Worm (Caenorhabditis elegans) whole organism, late embryonic: ENCODE results near the gene pgl-2.
A peak's percentile ranks its signal among the peaks of the same experiment; 100 is the strongest.

Experiments used
- C08G9.2 ChIP-seq: sonication (generic microtip); optimal IDR thresholded peaks from 2 replicates; lab custom pipeline; 2016; ENCODE audit warnings: mild to moderate bottlenecking, missing genetic modification characterization, moderate library complexity, missing compliant biosample characterization
- F13H6.1 ChIP-seq: sonication (generic microtip); optimal IDR thresholded peaks from 2 replicates; lab custom pipeline; 2016; ENCODE audit warnings: missing genetic modification characterization, missing compliant biosample characterization
- K02D7.2 ChIP-seq: sonication (generic microtip); optimal IDR thresholded peaks from 2 replicates; lab custom pipeline; 2017; ENCODE audit warnings: mild to moderate bottlenecking, missing genetic modification characterization, missing compliant biosample characterization
- K09A11.1 ChIP-seq: sonication (generic microtip); optimal IDR thresholded peaks from 2 replicates; lab custom pipeline; 2017; ENCODE audit warnings: antibody characterized with exemption, mild to moderate bottlenecking, missing genetic modification characterization, missing compliant biosample characterization; ENCODE audit not compliant: insufficient read depth
- ama-1 ChIP-seq: fragments of 150-350 bp; optimal IDR thresholded peaks from 2 replicates; lab custom pipeline; 2014
- ceh-14 ChIP-seq: sonication (generic microtip); optimal IDR thresholded peaks from 2 replicates; lab custom pipeline; 2016; ENCODE audit warnings: missing genotype, missing genetic modification characterization, missing compliant biosample characterization
- ceh-18 ChIP-seq: sonication (generic microtip); optimal IDR thresholded peaks from 2 replicates; lab custom pipeline; 2016; ENCODE audit warnings: missing genetic modification characterization, missing compliant biosample characterization
- ceh-22 ChIP-seq: sonication (generic microtip); optimal IDR thresholded peaks from 2 replicates; lab custom pipeline; 2017; ENCODE audit warnings: missing biosample characterization, missing genetic modification characterization
- ceh-30 ChIP-seq: fragments of 150-350 bp; optimal IDR thresholded peaks from 2 replicates; lab custom pipeline; 2014; ENCODE audit warnings: missing biosample characterization, missing genetic modification characterization
- ceh-31 ChIP-seq: sonication (generic microtip); optimal IDR thresholded peaks from 2 replicates; lab custom pipeline; 2016; ENCODE audit warnings: missing genetic modification characterization, missing compliant biosample characterization
- ceh-34 ChIP-seq: sonication (generic microtip); optimal IDR thresholded peaks from 2 replicates; lab custom pipeline; 2016; ENCODE audit warnings: mild to moderate bottlenecking, missing genetic modification characterization, missing compliant biosample characterization
- ceh-48 ChIP-seq: sonication (generic microtip); optimal IDR thresholded peaks from 2 replicates; lab custom pipeline; 2016; ENCODE audit warnings: missing genetic modification characterization, inconsistent platforms, missing compliant biosample characterization
- ceh-6 ChIP-seq: fragments of 200-800 bp; sonication (Bioruptor generic); optimal IDR thresholded peaks from 2 replicates; lab custom pipeline; 2018; ENCODE audit warnings: mild to moderate bottlenecking, missing genetic modification characterization, missing compliant biosample characterization
- che-1 ChIP-seq: sonication (generic microtip); optimal IDR thresholded peaks from 2 replicates; lab custom pipeline; 2016; ENCODE audit warnings: mild to moderate bottlenecking, missing genetic modification characterization, missing compliant biosample characterization
- dmd-4 ChIP-seq: sonication (generic microtip); optimal IDR thresholded peaks from 2 replicates; lab custom pipeline; 2016; ENCODE audit warnings: borderline replicate concordance, missing genetic modification characterization, missing compliant biosample characterization
- dve-1 ChIP-seq: sonication (generic microtip); optimal IDR thresholded peaks from 2 replicates; lab custom pipeline; 2017; ENCODE audit warnings: antibody characterized with exemption, mild to moderate bottlenecking, missing genetic modification characterization, missing compliant biosample characterization
- elt-2 ChIP-seq: sonication (generic microtip); optimal IDR thresholded peaks from 2 replicates; lab custom pipeline; 2016; ENCODE audit warnings: missing genetic modification reagents, missing genetic modification characterization, missing compliant biosample characterization
- ets-4 ChIP-seq: sonication (generic microtip); optimal IDR thresholded peaks from 2 replicates; lab custom pipeline; 2016; ENCODE audit warnings: missing genetic modification characterization, missing compliant biosample characterization
- fax-1 ChIP-seq: sonication (generic microtip); optimal IDR thresholded peaks from 2 replicates; lab custom pipeline; 2016; ENCODE audit warnings: missing genotype, missing genetic modification characterization, missing compliant biosample characterization
- hlh-15 ChIP-seq: sonication (generic microtip); optimal IDR thresholded peaks from 2 replicates; lab custom pipeline; 2016; ENCODE audit warnings: missing genetic modification characterization, missing compliant biosample characterization
- hlh-30 ChIP-seq: sonication (generic microtip); optimal IDR thresholded peaks from 2 replicates; lab custom pipeline; 2017; ENCODE audit warnings: antibody characterized with exemption, missing genetic modification characterization, missing compliant biosample characterization; ENCODE audit not compliant: insufficient read depth
- hlh-8 ChIP-seq: sonication (generic microtip); optimal IDR thresholded peaks from 2 replicates; lab custom pipeline; 2016; ENCODE audit warnings: missing genotype, missing genetic modification characterization, missing compliant biosample characterization
- lim-6 ChIP-seq: sonication (generic microtip); optimal IDR thresholded peaks from 2 replicates; lab custom pipeline; 2016; ENCODE audit warnings: missing genetic modification characterization, missing compliant biosample characterization
- lin-11 ChIP-seq: fragments of 200-800 bp; sonication (Bioruptor generic); optimal IDR thresholded peaks from 2 replicates; lab custom pipeline; 2018; ENCODE audit warnings: mild to moderate bottlenecking, missing genetic modification characterization, missing compliant biosample characterization
- mec-3 ChIP-seq: sonication (generic microtip); optimal IDR thresholded peaks from 2 replicates; lab custom pipeline; 2016; ENCODE audit warnings: borderline replicate concordance, missing genetic modification characterization, missing compliant biosample characterization
- nfya-1 ChIP-seq: sonication (generic microtip); optimal IDR thresholded peaks from 2 replicates; lab custom pipeline; 2017; ENCODE audit warnings: missing genetic modification characterization, mild to moderate bottlenecking, missing compliant biosample characterization, antibody characterized with exemption, moderate library complexity
- nhr-11 ChIP-seq: fragments of 150-350 bp; optimal IDR thresholded peaks from 2 replicates; lab custom pipeline; 2014; ENCODE audit warnings: missing biosample characterization, missing genetic modification characterization
- npax-4 ChIP-seq: sonication (generic microtip); optimal IDR thresholded peaks from 2 replicates; lab custom pipeline; 2016; ENCODE audit warnings: missing genetic modification characterization, missing compliant biosample characterization
- pag-3 ChIP-seq: sonication (generic microtip); optimal IDR thresholded peaks from 2 replicates; lab custom pipeline; 2016; ENCODE audit warnings: missing compliant biosample characterization, missing genetic modification characterization, borderline replicate concordance
- pat-9 ChIP-seq: fragments of 200-800 bp; sonication (Bioruptor generic); optimal IDR thresholded peaks from 2 replicates; lab custom pipeline; 2018; ENCODE audit warnings: mild to moderate bottlenecking, missing genetic modification characterization, moderate library complexity, missing compliant biosample characterization
- pqm-1 ChIP-seq: sonication (generic microtip); optimal IDR thresholded peaks from 2 replicates; lab custom pipeline; 2016; ENCODE audit warnings: missing genetic modification characterization, missing compliant biosample characterization
- ref-2 ChIP-seq: sonication (generic microtip); optimal IDR thresholded peaks from 2 replicates; lab custom pipeline; 2016; ENCODE audit warnings: missing genetic modification characterization, missing compliant biosample characterization
- rnt-1 ChIP-seq: sonication (generic microtip); optimal IDR thresholded peaks from 2 replicates; lab custom pipeline; 2016; ENCODE audit warnings: missing genetic modification characterization, missing compliant biosample characterization
- sdc-2 ChIP-seq: sonication (generic microtip); optimal IDR thresholded peaks from 2 replicates; lab custom pipeline; 2016; ENCODE audit warnings: missing genotype, missing genetic modification characterization, missing compliant biosample characterization
- sox-4 ChIP-seq: sonication (generic microtip); optimal IDR thresholded peaks from 2 replicates; lab custom pipeline; 2017; ENCODE audit warnings: mild to moderate bottlenecking, missing genetic modification characterization, inconsistent platforms, missing compliant biosample characterization
- syd-9 ChIP-seq: sonication (generic microtip); optimal IDR thresholded peaks from 2 replicates; lab custom pipeline; 2016; ENCODE audit warnings: mild to moderate bottlenecking, missing genetic modification characterization, moderate library complexity, missing compliant biosample characterization
- tbx-7 ChIP-seq: sonication (generic microtip); optimal IDR thresholded peaks from 2 replicates; lab custom pipeline; 2016; ENCODE audit warnings: missing genotype, missing genetic modification characterization, missing compliant biosample characterization
- unc-3 ChIP-seq, 2 experiments: fragments of 200-800 bp in 1 of 2; sonication (Bioruptor generic) in 1 of 2; sonication (generic microtip) in 1 of 2; conservative IDR thresholded peaks in 1 of 2; optimal IDR thresholded peaks in 1 of 2; 2 replicates each; pipeline versions ENCODE4 v1.3.6 to Lab custom; 2016 to 2022; ENCODE audit warnings: missing compliant biosample characterization in 2 of 2, missing genetic modification characterization in 2 of 2, missing genetic modification reagents in 1 of 2
- unc-42 ChIP-seq: sonication (generic microtip); optimal IDR thresholded peaks from 2 replicates; lab custom pipeline; 2016; ENCODE audit warnings: missing genotype, missing genetic modification characterization, missing compliant biosample characterization
- unc-86 ChIP-seq: sonication (generic microtip); optimal IDR thresholded peaks from 2 replicates; lab custom pipeline; 2016; ENCODE audit warnings: missing genetic modification characterization, missing compliant biosample characterization
- zip-5 ChIP-seq: sonication (generic microtip); optimal IDR thresholded peaks from 2 replicates; lab custom pipeline; 2016; ENCODE audit warnings: missing genetic modification characterization, missing compliant biosample characterization
- ztf-16 ChIP-seq: sonication (generic microtip); optimal IDR thresholded peaks from 2 replicates; lab custom pipeline; 2017; ENCODE audit warnings: missing genetic modification characterization, missing compliant biosample characterization

pgl-2 gene

ce11 chrIII:8630833-8631232, 44.4 kb downstream of the pgl-2 start, which contains the start of gene dnj-10:
Gene dnj-10, plus strand, starts transcription at chrIII:8631165.
- TF ChIP-seq ceh-48 (tag; lab: Kevin White, UChicago): no peak
- TF ChIP-seq F13H6.1 (tag; lab: Kevin White, UChicago): no peak
- TF ChIP-seq ceh-22 (tag; lab: Kevin White, UChicago): no peak
- TF ChIP-seq hlh-15 (tag; lab: Kevin White, UChicago): no peak
- TF ChIP-seq ceh-31 (tag; lab: Kevin White, UChicago): no peak
- TF ChIP-seq lin-11 (tag; lab: Kevin White, UChicago): no peak
- TF ChIP-seq unc-42: peak; percentile 6
- TF ChIP-seq dmd-4 (tag; lab: Kevin White, UChicago): no peak

ce11 chrIII:8628405-8628982, 46.7 kb downstream of the pgl-2 start, which contains the start of the genes polk-1 and gpr-1:
Gene polk-1, minus strand, starts transcription at chrIII:8628590.
Gene gpr-1, plus strand, starts transcription at chrIII:8628932.
- no peak for TF ChIP-seq nhr-11 (tag; lab: Kevin White, UChicago)
- TF ChIP-seq pqm-1 (tag; lab: Kevin White, UChicago): no peak
- no peak for TF ChIP-seq tbx-7 (tag; lab: Kevin White, UChicago)
- TF ChIP-seq ceh-22 (tag; lab: Kevin White, UChicago): no peak

DNA sequence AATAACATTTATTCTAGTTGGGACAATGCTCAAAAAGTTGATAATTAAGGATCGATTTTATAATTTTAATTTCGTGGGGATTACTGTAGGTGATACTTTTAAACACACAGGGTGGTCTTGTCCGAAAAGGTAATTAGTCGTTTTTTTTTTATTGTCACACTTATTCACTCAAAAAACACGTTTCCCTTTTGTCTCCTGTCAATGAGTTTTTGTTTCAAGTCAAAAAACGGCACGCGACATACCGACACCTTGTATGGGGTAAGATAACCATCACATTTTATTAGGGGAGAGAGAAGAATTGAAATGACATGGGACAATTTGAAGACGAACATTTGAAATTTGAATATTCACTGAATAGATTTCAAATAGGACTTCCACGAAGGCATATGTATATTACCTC, 50.1 kb downstream of the pgl-2 start:
- TF ChIP-seq ceh-18 (tag; lab: Kevin White, UChicago) (no peak), ama-1 (lab: Kevin White, UChicago) (no peak), mec-3 (tag; lab: Kevin White, UChicago) (no peak), K09A11.1 (tag; lab: Kevin White, UChicago) (no peak), ceh-30 (no peak), elt-2 (tag; lab: Kevin White, UChicago) (no peak), ceh-6 (GFP tag; lab: Kevin White, UChicago) (no peak), ceh-34 (tag; lab: Kevin White, UChicago) (no peak), K02D7.2 (tag; lab: Kevin White, UChicago) (no peak), ceh-14 (no peak), syd-9 (tag; lab: Kevin White, UChicago) (no peak), che-1 (tag; lab: Kevin White, UChicago) (no peak), dve-1 (no peak), ets-4 (tag; lab: Kevin White, UChicago) (no peak), unc-42 (no peak)
- TF ChIP-seq, all 69 proteins: peak for 0

DNA sequence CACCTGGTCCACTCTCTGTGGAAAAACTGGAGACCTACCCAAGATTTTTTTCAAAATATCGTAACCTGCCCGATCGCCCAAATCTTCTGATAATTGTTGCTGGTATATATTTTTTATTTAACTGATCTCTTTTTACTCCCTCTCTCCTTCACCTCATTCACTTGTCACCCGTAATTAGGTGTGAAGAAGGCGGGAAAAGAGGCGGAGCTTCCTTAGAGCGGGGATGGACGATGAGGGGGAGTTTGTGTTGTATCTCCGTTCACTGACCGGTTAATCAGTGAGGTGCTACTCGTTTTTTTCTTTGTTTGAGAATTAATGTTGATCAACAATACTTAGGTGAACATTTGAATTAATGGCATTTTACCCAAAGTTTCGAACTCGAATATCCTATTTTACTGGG, 52.8 kb downstream of the pgl-2 start, which contains the start of gene ceh-16:
TSS of gene ceh-16 (plus strand) at position 301 of the 400 bp plus-strand sequence.
- TF ChIP-seq fax-1 (tag; lab: Kevin White, UChicago) (no peak), syd-9 (tag; lab: Kevin White, UChicago) (no peak), hlh-30 (no peak), K02D7.2 (tag; lab: Kevin White, UChicago) (no peak), zip-5 (tag; lab: Kevin White, UChicago) (no peak), C08G9.2 (tag; lab: Kevin White, UChicago) (no peak), pat-9 (tag; lab: Kevin White, UChicago) (no peak), lin-11 (tag; lab: Kevin White, UChicago) (no peak), ref-2 (tag; lab: Kevin White, UChicago) (no peak), sdc-2 (no peak), pqm-1 (tag; lab: Kevin White, UChicago) (no peak)

DNA sequence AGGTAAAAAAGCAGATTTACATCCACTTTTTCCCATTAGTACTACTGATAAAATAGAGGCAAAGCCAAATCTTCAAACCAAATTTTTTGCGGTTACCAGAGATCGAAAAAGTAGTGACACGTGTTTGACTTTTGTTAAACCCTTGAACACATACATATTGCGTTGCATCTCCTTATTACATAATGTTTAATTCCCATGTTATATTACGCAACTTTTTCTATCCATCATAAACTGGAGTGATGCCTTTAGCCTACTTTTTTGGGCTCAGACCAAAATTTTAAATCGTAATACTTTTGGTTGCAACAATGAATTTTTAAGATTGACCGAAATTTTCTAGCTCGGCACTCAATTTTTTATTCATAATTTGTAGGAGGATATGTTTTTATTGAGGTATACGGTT, 53.3 kb downstream of the pgl-2 start:
- TF ChIP-seq hlh-8 (no peak), sdc-2 (no peak), ztf-16 (tag; lab: Kevin White, UChicago) (no peak), C08G9.2 (tag; lab: Kevin White, UChicago) (no peak), lim-6 (tag; lab: Kevin White, UChicago) (no peak), F13H6.1 (tag; lab: Kevin White, UChicago) (no peak), npax-4 (tag; lab: Kevin White, UChicago) (no peak), unc-3 (GFP tag; conservative IDR thresholded peaks at IDR 0.05; lab: Robert Waterston, UW) (no peak), unc-3 (tag; optimal IDR thresholded peaks at IDR 0.05; lab: Kevin White, UChicago) (no peak), dve-1 (no peak), hlh-30 (no peak), sox-4 (no peak), nfya-1 (tag; lab: Kevin White, UChicago) (no peak), pag-3 (no peak), unc-42 (no peak), rnt-1 (tag; lab: Kevin White, UChicago) (no peak), mec-3 (tag; lab: Kevin White, UChicago) (no peak), unc-86 (tag; lab: Kevin White, UChicago) (no peak), pqm-1 (tag; lab: Kevin White, UChicago) (no peak)
